Worm (Caenorhabditis elegans): ENCODE data around the gene F49H12.7.
"Not testable (repeated sequence)": the region's sequence is repeated elsewhere in the genome, so short reads cannot be mapped to it uniquely, and the experiment has no call there.

The F49H12.7 gene

DNA sequence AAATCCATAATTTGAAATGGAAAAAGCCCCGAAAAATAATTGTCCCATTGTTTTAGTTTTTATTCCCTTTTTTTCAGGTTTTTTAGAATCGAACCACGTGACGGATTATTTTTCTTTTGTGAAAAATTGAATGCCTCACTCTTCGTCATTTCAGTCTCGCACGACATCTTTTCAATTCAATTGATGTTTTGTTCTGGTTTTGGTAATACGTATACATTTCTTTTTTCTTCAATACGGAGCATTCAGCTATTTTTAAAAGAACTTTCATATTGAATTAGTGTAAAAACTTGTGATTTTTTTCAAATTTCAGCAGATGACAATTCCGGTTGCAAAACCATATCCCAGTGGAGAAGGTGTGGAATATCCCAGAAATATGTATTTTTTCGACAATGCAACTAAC lies at the start of gene F49H12.7:
Gene F49H12.7, plus strand, starts transcription at position 301 of the 400 bp plus-strand sequence.
- TF ChIP-seq nhr-43 (tag; optimal IDR thresholded peaks at IDR 0.05; ENCODE audit: poor library complexity, severe bottlenecking), result no peak
- TF ChIP-seq pqm-1 (tag; optimal IDR thresholded peaks at IDR 0.05), result no peak
- TF ChIP-seq pha-4 (tag; optimal IDR thresholded peaks at IDR 0.05), result no peak
- TF ChIP-seq fkh-10 (GFP tag; optimal IDR thresholded peaks at IDR 0.05), result no peak
- no peak for TF ChIP-seq ceh-82 (tag; optimal IDR thresholded peaks at IDR 0.05)
- TF ChIP-seq ceh-28 (tag; optimal IDR thresholded peaks at IDR 0.05), result no peak
- TF ChIP-seq egl-27 (tag; optimal IDR thresholded peaks at IDR 0.05), result no peak
- TF ChIP-seq elt-3 (tag; optimal IDR thresholded peaks at IDR 0.05), result no peak
- no peak for TF ChIP-seq nhr-23 (tag; optimal IDR thresholded peaks at IDR 0.05)
- TF ChIP-seq lin-15B (tag; optimal IDR thresholded peaks at IDR 0.05), result no peak
- no peak for TF ChIP-seq egl-5 (tag; optimal IDR thresholded peaks at IDR 0.05)
- no peak for TF ChIP-seq nhr-77 (tag; optimal IDR thresholded peaks at IDR 0.05)
- no peak for TF ChIP-seq aly-2 (tag; optimal IDR thresholded peaks at IDR 0.05)
- no peak for TF ChIP-seq tbx-2 (tag; optimal IDR thresholded peaks at IDR 0.05)
- no peak for TF ChIP-seq R02D3.7 (tag; optimal IDR thresholded peaks at IDR 0.05)
- no peak for TF ChIP-seq snpc-4 (tag; optimal IDR thresholded peaks at IDR 0.05)
- no peak for TF ChIP-seq nhr-28 (tag; optimal IDR thresholded peaks at IDR 0.05)
- no peak for TF ChIP-seq nhr-76 (tag; optimal IDR thresholded peaks at IDR 0.05)

DNA sequence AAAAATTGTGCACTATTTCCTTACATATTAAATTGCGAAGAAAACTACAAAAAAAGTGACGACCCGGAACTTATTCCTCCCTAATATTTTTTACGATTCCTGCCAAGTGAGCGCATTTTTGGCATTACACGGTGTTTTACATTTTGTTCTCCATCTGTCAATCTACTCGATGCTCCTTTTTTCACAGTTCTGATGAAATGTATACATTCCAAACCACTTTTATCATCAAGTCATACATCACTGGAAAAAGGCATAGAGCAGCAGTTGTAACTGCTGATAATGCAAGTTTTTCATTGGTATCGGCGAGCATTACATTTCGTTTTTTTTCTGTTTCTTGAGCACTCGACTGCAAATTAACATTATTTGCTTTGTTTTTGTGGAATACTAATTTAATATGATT lies 46.6 kb upstream of the F49H12.7 start:
- peak; percentile 52 for TF ChIP-seq pqm-1 (tag; optimal IDR thresholded peaks at IDR 0.05)
- no peak for TF ChIP-seq ztf-4 (tag; optimal IDR thresholded peaks at IDR 0.05)
- no peak for TF ChIP-seq ama-1 (optimal IDR thresholded peaks at IDR 0.05)
- peak; percentile 74 for TF ChIP-seq elt-2 (tag; optimal IDR thresholded peaks at IDR 0.05)
- no peak for TF ChIP-seq fkh-10 (GFP tag; optimal IDR thresholded peaks at IDR 0.05)

DNA sequence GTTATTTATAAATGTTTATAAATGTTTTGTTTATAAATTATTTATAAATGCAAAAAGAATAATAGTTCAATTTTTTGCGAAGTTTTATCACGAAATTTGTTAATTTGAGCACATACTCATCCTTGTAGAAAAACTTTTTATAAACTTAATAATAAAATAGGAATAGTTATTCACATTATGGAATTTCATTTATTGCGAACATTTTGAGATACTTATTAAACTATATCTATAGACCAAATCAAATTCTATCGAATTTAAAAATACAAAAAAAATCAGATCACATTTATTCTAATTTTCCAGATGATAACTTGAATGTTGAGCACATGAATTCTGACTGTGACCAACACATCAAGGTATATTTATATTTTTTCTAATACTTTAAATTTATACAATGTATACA lies 46.0 kb upstream of the F49H12.7 start, which contains the start of gene Y102A11A.3:
Gene Y102A11A.3, plus strand, starts transcription at position 301 of the 400 bp plus-strand sequence.
- TF ChIP-seq hmg-11 (tag; optimal IDR thresholded peaks at IDR 0.05) (no peak), eor-1 (tag; optimal IDR thresholded peaks at IDR 0.05) (no peak), pqm-1 (tag; optimal IDR thresholded peaks at IDR 0.05) (no peak), ceh-82 (tag; optimal IDR thresholded peaks at IDR 0.05) (no peak), ZK546.5 (tag; optimal IDR thresholded peaks at IDR 0.05) (no peak), ama-1 (optimal IDR thresholded peaks at IDR 0.05) (no peak), jun-1 (tag; optimal IDR thresholded peaks at IDR 0.05) (no peak), skn-1 (tag; optimal IDR thresholded peaks at IDR 0.05) (no peak), nhr-76 (tag; optimal IDR thresholded peaks at IDR 0.05) (no peak), fkh-10 (GFP tag; optimal IDR thresholded peaks at IDR 0.05) (no peak), lin-15B (tag; optimal IDR thresholded peaks at IDR 0.05) (no peak), nhr-28 (tag; optimal IDR thresholded peaks at IDR 0.05) (no peak), ceh-9 (tag; optimal IDR thresholded peaks at IDR 0.05) (no peak), egl-27 (tag; optimal IDR thresholded peaks at IDR 0.05) (no peak), nfya-1 (tag; optimal IDR thresholded peaks at IDR 0.05; ENCODE audit: insufficient read depth) (no peak)

DNA sequence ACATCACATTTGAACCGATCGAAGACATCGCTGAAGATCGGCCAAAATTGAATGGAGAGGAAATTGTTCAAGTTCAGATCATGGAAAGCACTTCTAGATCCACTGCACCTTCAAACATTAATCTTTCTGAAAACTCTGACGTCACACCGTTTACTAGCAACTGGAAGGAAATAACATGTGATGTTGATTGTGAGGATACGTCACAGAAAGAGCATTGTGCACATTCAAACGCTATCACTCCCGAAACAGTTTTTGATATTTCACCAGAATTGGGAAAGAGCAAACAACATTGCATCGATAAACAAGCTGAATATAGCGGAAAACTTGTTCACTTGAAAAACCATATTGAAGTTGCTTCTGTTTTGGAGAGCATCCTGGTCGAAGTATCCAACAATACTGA lies 43.3 kb upstream of the F49H12.7 start:
- TF ChIP-seq pqm-1 (tag; optimal IDR thresholded peaks at IDR 0.05) (peak; percentile 34), fkh-10 (GFP tag; optimal IDR thresholded peaks at IDR 0.05) (no peak), pha-4 (tag; optimal IDR thresholded peaks at IDR 0.05) (peak; percentile 24), elt-2 (tag; optimal IDR thresholded peaks at IDR 0.05) (peak; percentile 46)

DNA sequence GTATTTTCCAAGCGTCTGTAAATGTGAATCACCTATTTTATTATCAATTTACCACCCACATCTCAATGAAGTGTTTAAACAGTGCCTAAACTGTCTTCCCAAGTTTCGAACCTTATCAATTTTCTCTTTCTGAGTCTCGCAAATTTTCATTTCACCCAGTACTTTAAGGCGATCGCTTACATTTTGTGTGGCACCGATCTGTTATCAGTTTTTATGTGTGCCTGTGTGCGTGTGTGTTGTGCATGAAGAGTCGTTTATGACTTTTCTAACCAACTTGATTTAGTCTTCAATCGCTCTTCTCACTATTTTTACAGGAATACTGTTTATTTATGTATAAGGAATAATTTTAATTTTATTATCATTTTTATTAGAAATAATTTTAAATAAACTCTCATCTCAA lies 39.4 kb upstream of the F49H12.7 start:
- TF ChIP-seq pqm-1 (tag; optimal IDR thresholded peaks at IDR 0.05) (peak; percentile 8), elt-2 (tag; optimal IDR thresholded peaks at IDR 0.05) (peak; percentile 72)

DNA sequence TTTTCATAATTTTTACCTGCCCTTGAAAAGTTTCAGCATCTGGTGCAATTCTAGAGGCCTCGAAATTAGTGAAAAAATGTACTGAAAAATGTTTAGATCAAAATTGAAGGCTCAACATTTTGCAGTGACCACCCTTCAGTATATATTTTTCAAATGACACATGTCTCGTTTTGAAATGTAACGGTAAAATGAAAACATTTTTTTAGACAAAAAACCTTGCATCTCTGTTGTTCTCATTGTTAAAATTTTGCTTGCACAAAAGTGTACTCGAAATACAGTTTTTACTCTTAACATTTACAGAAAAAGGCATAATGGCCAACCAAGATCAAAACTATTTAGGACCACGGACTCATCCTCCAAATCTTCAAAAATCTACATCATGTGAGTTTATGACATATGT lies 38.5 kb upstream of the F49H12.7 start, which contains the start of gene Y102A11A.2:
Gene Y102A11A.2, plus strand, starts transcription at position 301 of the 400 bp plus-strand sequence.
- TF ChIP-seq nhr-43 (tag; optimal IDR thresholded peaks at IDR 0.05; ENCODE audit: poor library complexity, severe bottlenecking); ceh-28 (tag; optimal IDR thresholded peaks at IDR 0.05); nhr-76 (tag; optimal IDR thresholded peaks at IDR 0.05): not testable (repeated sequence)

DNA sequence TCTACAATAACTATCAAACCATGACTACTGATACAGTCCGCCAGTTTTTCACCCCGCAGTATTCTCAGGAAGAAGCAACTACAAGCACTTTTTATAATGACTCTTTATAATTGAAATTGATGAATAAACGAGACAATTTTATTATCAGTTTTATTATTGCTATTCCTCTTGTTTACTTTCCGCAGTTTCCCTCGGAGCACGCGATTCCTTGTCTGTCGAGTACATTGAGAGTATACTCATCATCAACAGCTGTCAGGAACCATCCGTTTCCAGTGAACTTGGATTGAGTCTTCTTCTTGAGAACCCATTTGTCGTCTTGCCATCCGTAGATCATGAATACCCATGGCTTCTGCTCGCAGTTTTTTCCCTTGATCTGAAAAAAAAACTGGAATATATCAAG lies 34.0 kb upstream of the F49H12.7 start:
- TF ChIP-seq elt-2 (tag; optimal IDR thresholded peaks at IDR 0.05), result peak; percentile 29
- TF ChIP-seq pqm-1 (tag; optimal IDR thresholded peaks at IDR 0.05), result peak; percentile 42
- TF ChIP-seq pha-4 (tag; optimal IDR thresholded peaks at IDR 0.05), result peak; percentile 51
- no peak for TF ChIP-seq nhr-28 (tag; optimal IDR thresholded peaks at IDR 0.05)
